Worm (Caenorhabditis elegans): ENCODE measurements around the gene kbp-2.

DNA sequence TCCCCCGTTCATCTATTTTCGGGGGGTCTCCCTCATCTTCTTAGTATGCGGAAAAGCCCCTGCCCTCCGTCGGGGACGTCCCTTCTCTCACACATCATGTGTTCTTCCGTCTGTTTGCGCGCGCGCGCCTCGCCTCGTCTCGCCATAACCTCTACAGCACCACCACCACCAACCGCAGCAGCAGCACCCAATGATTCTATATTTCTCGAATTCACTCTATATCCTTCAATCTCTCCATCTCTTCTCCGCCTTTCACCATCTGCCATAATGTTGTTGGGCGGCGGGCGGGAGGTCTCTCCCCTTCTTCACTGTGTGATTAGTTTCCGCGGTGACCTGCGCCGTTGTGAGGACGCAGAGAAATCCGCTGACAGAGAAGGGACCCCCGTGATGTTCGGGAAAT is 43.7 kb upstream of the kbp-2 start:
- TF ChIP-seq ztf-23 (GFP tag; IDR thresholded peaks at IDR 0.05) (peak; percentile 69; the same call in 1 of the 2 replicates), ztf-29 (GFP tag; IDR thresholded peaks at IDR 0.05) (peak; percentile 38; the same call in 1 of the 2 replicates), T22C8.4 (GFP tag; IDR thresholded peaks at IDR 0.05) (peak; percentile 12; the same call in 1 of the 2 replicates), klf-2 (GFP tag; conservative IDR thresholded peaks at IDR 0.05) (no peak), med-1 (GFP tag; optimal IDR thresholded peaks at IDR 0.05; ENCODE audit: insufficient read depth) (no peak), flt-1 (GFP tag; IDR thresholded peaks at IDR 0.05) (peak; percentile 73)
